Worm (Caenorhabditis elegans) whole organism, L1 larva: Measurements from ENCODE around the gene srbc-43.

Source experiments
- nhr-90 ChIP-seq: sonication (generic microtip); optimal IDR thresholded peaks from 2 replicates; lab custom pipeline; 2016; ENCODE audit warnings: mild to moderate bottlenecking, missing genetic modification characterization, missing compliant biosample characterization; ENCODE audit not compliant: poor library complexity
- tbx-2 ChIP-seq: sonication (generic microtip); optimal IDR thresholded peaks from 2 replicates; lab custom pipeline; 2016; ENCODE audit warnings: missing genetic modification characterization, missing compliant biosample characterization

- TF ChIP-seq nhr-90 (no peak), tbx-2 (tag; lab: Kevin White, UChicago) (no peak)
Observed at ce11 chrV:12790188-12790587, at the start of gene srbc-43.
